Worm (Caenorhabditis elegans): ENCODE measurements around the gene npax-1.

Gene npax-1

ce11 chrII:7331224-7331623 lies at the start of gene npax-1:
Gene npax-1 (minus strand): TSS chrII:7331324.
- TF ChIP-seq ztf-7 (tag; optimal IDR thresholded peaks at IDR 0.05) (no peak), aha-1 (tag) (peak; percentile 86), nhr-6 (tag; optimal IDR thresholded peaks at IDR 0.05) (no peak), snpc-4 (tag; optimal IDR thresholded peaks at IDR 0.05) (no peak), cey-2 (tag; optimal IDR thresholded peaks at IDR 0.05; ENCODE audit: borderline replicate concordance, insufficient read depth) (no peak), nhr-11 (tag; optimal IDR thresholded peaks at IDR 0.05) (no peak), F37D6.2 (tag; optimal IDR thresholded peaks at IDR 0.05) (no peak), nhr-10 (tag; optimal IDR thresholded peaks at IDR 0.05) (no peak), mxl-3 (GFP tag; optimal IDR thresholded peaks at IDR 0.05) (no peak)

ce11 chrII:7379021-7379420 lies 47.9 kb upstream of the npax-1 start, which contains the start of gene C07D10.6:
Gene C07D10.6 (plus strand): TSS chrII:7379321.
- TF ChIP-seq ZK337.2 (GFP tag; IDR thresholded peaks at IDR 0.05), result no peak
- TF ChIP-seq ZK546.5 (tag; optimal IDR thresholded peaks at IDR 0.05), result no peak
- no peak for TF ChIP-seq T20F7.1 (GFP tag; optimal IDR thresholded peaks at IDR 0.05)

- TF ChIP-seq zip-2 (tag; optimal IDR thresholded peaks at IDR 0.05), result no peak
- TF ChIP-seq lin-15B (tag; optimal IDR thresholded peaks at IDR 0.05), result no peak
- TF ChIP-seq tag-97 (GFP tag; IDR thresholded peaks at IDR 0.05), result no peak
- no peak for TF ChIP-seq nhr-11 (tag; optimal IDR thresholded peaks at IDR 0.05)
- TF ChIP-seq nhr-28 (tag; optimal IDR thresholded peaks at IDR 0.05), result no peak
- no peak for TF ChIP-seq R02D3.7 (tag; optimal IDR thresholded peaks at IDR 0.05)
- TF ChIP-seq D1046.2 (GFP tag; IDR thresholded peaks at IDR 0.05), result no peak
- TF ChIP-seq lin-13 (GFP tag; optimal IDR thresholded peaks at IDR 0.05), result no peak
- TF ChIP-seq F26F4.8 (GFP tag; conservative IDR thresholded peaks at IDR 0.05), result no peak
- TF ChIP-seq nhr-77 (tag; optimal IDR thresholded peaks at IDR 0.05), result no peak
- TF ChIP-seq arid-1 (GFP tag; conservative IDR thresholded peaks at IDR 0.05), result no peak
- TF ChIP-seq F37D6.2 (tag; optimal IDR thresholded peaks at IDR 0.05), result no peak
- no peak for TF ChIP-seq attf-4 (tag; optimal IDR thresholded peaks at IDR 0.05)
- no peak for TF ChIP-seq Y48G9A.11 (GFP tag; IDR thresholded peaks at IDR 0.05)
- no peak for TF ChIP-seq Y105C5A.15 (GFP tag; IDR thresholded peaks at IDR 0.05)
Measured at ce11 chrII:7374980-7375379, 43.9 kb upstream of the npax-1 start, which contains the start of gene F43E2.1. Gene F43E2.1 (plus strand): TSS chrII:7375280.

- TF ChIP-seq sdz-12 (GFP tag; optimal IDR thresholded peaks at IDR 0.05) (no peak), nhr-25 (tag; optimal IDR thresholded peaks at IDR 0.05; ENCODE audit: borderline replicate concordance, insufficient read depth) (no peak), lin-39 (tag; optimal IDR thresholded peaks at IDR 0.05) (no peak), mep-1 (tag; optimal IDR thresholded peaks at IDR 0.05) (peak; percentile 66), dve-1 (tag; optimal IDR thresholded peaks at IDR 0.05; ENCODE audit: insufficient read depth) (peak; percentile 50), T20F7.1 (GFP tag; optimal IDR thresholded peaks at IDR 0.05) (peak; percentile 30), rbr-2 (tag; optimal IDR thresholded peaks at IDR 0.05) (peak; percentile 13), daf-16 (GFP tag; optimal IDR thresholded peaks at IDR 0.05) (peak in 1 of 2 experiments; percentile 50), daf-16 (tag; optimal IDR thresholded peaks at IDR 0.05) (peak; percentile 93), aha-1 (tag) (peak; percentile 81), madf-9 (GFP tag; conservative IDR thresholded peaks at IDR 0.05) (no peak), nhr-6 (tag; optimal IDR thresholded peaks at IDR 0.05) (peak; percentile 85), hlh-30 (tag; optimal IDR thresholded peaks at IDR 0.05; ENCODE audit: insufficient read depth) (peak; percentile 29), nhr-76 (tag; optimal IDR thresholded peaks at IDR 0.05) (no peak), nhr-11 (tag; optimal IDR thresholded peaks at IDR 0.05) (no peak), spr-1 (tag; optimal IDR thresholded peaks at IDR 0.05) (no peak), lir-3 (tag; optimal IDR thresholded peaks at IDR 0.05) (no peak), nhr-28 (tag; optimal IDR thresholded peaks at IDR 0.05) (peak; percentile 11), lsy-2 (tag; optimal IDR thresholded peaks at IDR 0.05) (peak in 1 of 2 experiments; percentile 62), dpl-1 (GFP tag; optimal IDR thresholded peaks at IDR 0.05) (peak; percentile 34), pha-4 (GFP tag; IDR thresholded peaks at IDR 0.05) (no peak), pha-4 (tag; optimal IDR thresholded peaks at IDR 0.05) (peak; percentile 50), unc-130 (GFP tag; optimal IDR thresholded peaks at IDR 0.05) (peak; percentile 18), mes-2 (tag; optimal IDR thresholded peaks at IDR 0.05; ENCODE audit: poor library complexity, severe bottlenecking) (peak; percentile 75)
Measured at ce11 chrII:7374143-7374542, 43.0 kb upstream of the npax-1 start, which contains the start of the genes mtch-1 and rpb-4. Gene mtch-1 (minus strand): TSS chrII:7374166. Gene rpb-4 (plus strand): TSS chrII:7374495.

Measured in whole organism, L4 larva.